Fruit fly (Drosophila melanogaster) whole organism, embryonic: Measurements from ENCODE around the gene unc-119.

Experiments used
- Bdp1 ChIP-seq: fragments of 200-800 bp; sonication (Bioruptor generic); optimal IDR thresholded peaks from 3 replicates; lab custom pipeline; 2016; ENCODE audit warnings: missing biosample characterization, missing genetic modification characterization
- BtbVII ChIP-seq: fragments of 200-800 bp; sonication (Bioruptor generic); optimal IDR thresholded peaks from 3 replicates; lab custom pipeline; 2017; ENCODE audit warnings: missing biosample characterization, mild to moderate bottlenecking, missing genetic modification characterization
- CG10431 ChIP-seq: fragments of 200-800 bp; sonication (Bioruptor generic); optimal IDR thresholded peaks from 3 replicates; lab custom pipeline; 2018; ENCODE audit warnings: missing biosample characterization, mild to moderate bottlenecking, missing genetic modification characterization
- CG12104 ChIP-seq: fragments of 200-800 bp; sonication (Bioruptor generic); optimal IDR thresholded peaks from 3 replicates; lab custom pipeline; 2016; ENCODE audit warnings: missing biosample characterization, missing genetic modification characterization
- CG12769 ChIP-seq: fragments of 200-800 bp; sonication (Bioruptor generic); optimal IDR thresholded peaks from 2 replicates; lab custom pipeline; 2019; ENCODE audit warnings: missing biosample characterization, mild to moderate bottlenecking, missing genetic modification characterization, moderate library complexity
- CG14050 ChIP-seq: fragments of 200-800 bp; sonication (Bioruptor generic); IDR thresholded peaks from 3 replicates; pipeline ENCODE4 v1.3.6; 2022; ENCODE audit warnings: missing biosample characterization, missing genetic modification characterization
- CG15601 ChIP-seq: fragments of 200-800 bp; sonication (Bioruptor generic); optimal IDR thresholded peaks from 3 replicates; lab custom pipeline; 2019; ENCODE audit warnings: missing biosample characterization, mild to moderate bottlenecking, missing genetic modification characterization, moderate library complexity
- CG17361 ChIP-seq: fragments of 200-800 bp; sonication (Bioruptor generic); IDR thresholded peaks from 3 replicates; pipeline ENCODE4 v1.3.6; 2022; ENCODE audit warnings: missing biosample characterization, missing genetic modification characterization
- CG17612 ChIP-seq: fragments of 200-800 bp; sonication (Bioruptor generic); IDR thresholded peaks from 2 replicates; pipeline ENCODE4 v1.3.6; 2022; ENCODE audit warnings: missing biosample characterization, missing genetic modification characterization
- CG18476 ChIP-seq: fragments of 200-800 bp; sonication (Bioruptor generic); optimal IDR thresholded peaks from 2 replicates; lab custom pipeline; 2016; ENCODE audit warnings: missing biosample characterization, mild to moderate bottlenecking, missing genetic modification characterization
- CG2678 ChIP-seq: fragments of 200-800 bp; sonication (Bioruptor generic); optimal IDR thresholded peaks from 3 replicates; lab custom pipeline; 2019; ENCODE audit warnings: missing biosample characterization, mild to moderate bottlenecking, missing genetic modification characterization, moderate library complexity
- CG30403 ChIP-seq: fragments of 200-800 bp; sonication (Bioruptor generic); optimal IDR thresholded peaks from 3 replicates; lab custom pipeline; 2016; ENCODE audit warnings: missing biosample characterization, missing genetic modification characterization
- CG30431 ChIP-seq: fragments of 200-800 bp; sonication (Bioruptor generic); optimal IDR thresholded peaks from 2 replicates; lab custom pipeline; 2017; ENCODE audit warnings: missing biosample characterization, missing genetic modification characterization
- CG3281 ChIP-seq: fragments of 200-800 bp; sonication (Bioruptor generic); optimal IDR thresholded peaks from 3 replicates; lab custom pipeline; 2017; ENCODE audit warnings: missing biosample characterization, mild to moderate bottlenecking, missing genetic modification characterization
- CG33557 ChIP-seq: fragments of 200-800 bp; sonication (Bioruptor generic); optimal IDR thresholded peaks from 2 replicates; lab custom pipeline; 2019; ENCODE audit warnings: missing biosample characterization, mild to moderate bottlenecking, missing genetic modification characterization, moderate library complexity
- CG3995 ChIP-seq: fragments of 200-800 bp; sonication (Bioruptor generic); optimal IDR thresholded peaks from 3 replicates; lab custom pipeline; 2016; ENCODE audit warnings: missing biosample characterization, missing genetic modification characterization
- CG4404 ChIP-seq: fragments of 200-800 bp; sonication (Bioruptor generic); IDR thresholded peaks from 2 replicates; pipeline ENCODE4 v1.3.6; 2022; ENCODE audit warnings: missing biosample characterization, missing genetic modification characterization
- CG4424 ChIP-seq: fragments of 200-800 bp; sonication (Bioruptor generic); optimal IDR thresholded peaks from 3 replicates; lab custom pipeline; 2016; ENCODE audit warnings: missing biosample characterization, missing genetic modification characterization
- CG6689 ChIP-seq: fragments of 200-800 bp; sonication (Bioruptor generic); IDR thresholded peaks from 2 replicates; pipeline ENCODE4 v1.3.6; 2022; ENCODE audit warnings: missing biosample characterization, missing genetic modification characterization
- CG6791 ChIP-seq: fragments of 200-800 bp; sonication (Bioruptor generic); IDR thresholded peaks from 3 replicates; pipeline ENCODE4 v1.3.6; 2022; ENCODE audit warnings: missing biosample characterization, missing genetic modification characterization; ENCODE audit not compliant: partially characterized antibody
- CG6854 ChIP-seq: fragments of 200-800 bp; sonication (Bioruptor generic); optimal IDR thresholded peaks from 3 replicates; lab custom pipeline; 2017; ENCODE audit warnings: missing biosample characterization, mild to moderate bottlenecking, missing genetic modification characterization
- CG7928 ChIP-seq: fragments of 200-800 bp; sonication (Bioruptor generic); optimal IDR thresholded peaks from 2 replicates; lab custom pipeline; 2017; ENCODE audit warnings: missing biosample characterization, mild to moderate bottlenecking, missing genetic modification characterization
- CG9437 ChIP-seq: fragments of 200-800 bp; sonication (Bioruptor generic); optimal IDR thresholded peaks from 2 replicates; lab custom pipeline; 2018; ENCODE audit warnings: missing biosample characterization, mild to moderate bottlenecking, missing genetic modification characterization
- Camta ChIP-seq: fragments of 200-800 bp; sonication (Bioruptor generic); optimal IDR thresholded peaks from 2 replicates; lab custom pipeline; 2016; ENCODE audit warnings: missing biosample characterization, missing genetic modification characterization
- CoRest ChIP-seq: fragments of 200-800 bp; sonication (Bioruptor generic); optimal IDR thresholded peaks from 3 replicates; lab custom pipeline; 2018; ENCODE audit warnings: missing biosample characterization, mild to moderate bottlenecking, missing genetic modification characterization, moderate library complexity
- Deaf1 ChIP-seq: fragments of 200-800 bp; optimal IDR thresholded peaks from 3 replicates; lab custom pipeline; 2019; ENCODE audit warnings: missing biosample characterization, mild to moderate bottlenecking, missing genetic modification characterization, moderate library complexity
- Fer2 ChIP-seq: fragments of 200-800 bp; sonication (Bioruptor generic); optimal IDR thresholded peaks from 2 replicates; lab custom pipeline; 2018; ENCODE audit warnings: missing biosample characterization, mild to moderate bottlenecking, missing genetic modification characterization, moderate library complexity
- HLHmδ ChIP-seq: fragments of 200-800 bp; sonication (Bioruptor generic); optimal IDR thresholded peaks from 2 replicates; lab custom pipeline; 2018; ENCODE audit warnings: missing biosample characterization, mild to moderate bottlenecking, missing genetic modification characterization, moderate library complexity
- HmgZ ChIP-seq: fragments of 200-800 bp; sonication (Bioruptor generic); optimal IDR thresholded peaks from 2 replicates; lab custom pipeline; 2018; ENCODE audit warnings: missing biosample characterization, mild to moderate bottlenecking, missing genetic modification characterization
- Kr ChIP-seq: fragments of 200-800 bp; sonication (Bioruptor generic); optimal IDR thresholded peaks from 2 replicates; lab custom pipeline; 2017; ENCODE audit warnings: missing biosample characterization, mild to moderate bottlenecking, missing genetic modification characterization
- NK7.1 ChIP-seq: fragments of 200-800 bp; sonication (Bioruptor generic); optimal IDR thresholded peaks from 3 replicates; lab custom pipeline; 2016; ENCODE audit warnings: missing biosample characterization, missing genetic modification characterization
- Taf1 ChIP-seq: fragments of 200-800 bp; sonication (Bioruptor generic); IDR thresholded peaks from 2 replicates; pipeline ENCODE4 v1.3.6; 2022; ENCODE audit warnings: missing biosample characterization, missing genetic modification characterization
- YL-1 ChIP-seq: fragments of 200-800 bp; sonication (Bioruptor generic); optimal IDR thresholded peaks from 3 replicates; lab custom pipeline; 2017; ENCODE audit warnings: missing biosample characterization, mild to moderate bottlenecking, missing genetic modification characterization
- ara ChIP-seq: fragments of 200-800 bp; sonication (Bioruptor generic); IDR thresholded peaks from 2 replicates; pipeline ENCODE4 v1.3.6; 2022; ENCODE audit warnings: missing biosample characterization, missing genetic modification characterization
- chm ChIP-seq: fragments of 200-800 bp; sonication (Bioruptor generic); IDR thresholded peaks from 2 replicates; pipeline ENCODE4 v1.3.6; 2022; ENCODE audit warnings: missing biosample characterization, missing genetic modification characterization
- croc ChIP-seq: fragments of 200-800 bp; sonication (Bioruptor generic); conservative IDR thresholded peaks from 3 replicates; pipeline ENCODE4 v1.3.6; 2022; ENCODE audit warnings: missing biosample characterization, missing genetic modification characterization
- danr ChIP-seq: fragments of 200-800 bp; sonication (Bioruptor generic); IDR thresholded peaks from 2 replicates; pipeline ENCODE4 v1.3.6; 2022; ENCODE audit warnings: missing biosample characterization, missing genetic modification characterization
- ems ChIP-seq: fragments of 200-800 bp; sonication (Bioruptor generic); optimal IDR thresholded peaks from 3 replicates; lab custom pipeline; 2016; ENCODE audit warnings: missing biosample characterization, missing genetic modification characterization
- fu2 ChIP-seq: fragments of 200-800 bp; sonication (Bioruptor generic); optimal IDR thresholded peaks from 2 replicates; lab custom pipeline; 2016; ENCODE audit warnings: missing biosample characterization, missing genetic modification characterization
- gcm ChIP-seq: fragments of 200-800 bp; sonication (Bioruptor generic); optimal IDR thresholded peaks from 2 replicates; lab custom pipeline; 2019; ENCODE audit warnings: missing biosample characterization, mild to moderate bottlenecking, missing genetic modification characterization, moderate library complexity
- grau ChIP-seq: fragments of 200-800 bp; optimal IDR thresholded peaks from 3 replicates; lab custom pipeline; 2019; ENCODE audit warnings: missing biosample characterization, mild to moderate bottlenecking, missing genetic modification characterization, moderate library complexity
- gsb-n ChIP-seq: fragments of 200-800 bp; sonication (Bioruptor generic); optimal IDR thresholded peaks from 3 replicates; lab custom pipeline; 2018; ENCODE audit warnings: missing biosample characterization, mild to moderate bottlenecking, missing genetic modification characterization
- gt ChIP-seq: fragments of 200-800 bp; sonication (Bioruptor generic); IDR thresholded peaks from 2 replicates; pipeline ENCODE4 v1.3.6; 2022; ENCODE audit warnings: missing biosample characterization, missing genetic modification characterization
- ham ChIP-seq: fragments of 200-800 bp; sonication (Bioruptor generic); IDR thresholded peaks from 2 replicates; pipeline ENCODE4 v1.3.6; 2022; ENCODE audit warnings: missing biosample characterization, missing genetic modification characterization
- ken ChIP-seq: fragments of 200-800 bp; sonication (Bioruptor generic); IDR thresholded peaks from 3 replicates; pipeline ENCODE4 v1.3.6; 2022; ENCODE audit warnings: missing biosample characterization, missing genetic modification characterization
- lola ChIP-seq, 3 experiments: fragments of >200 bp in 2 of 3; fragments of 200-800 bp in 1 of 3; sonication (Bioruptor generic) in 1 of 3; optimal IDR thresholded peaks; 2 replicates each; lab custom pipeline; 2017 to 2019; ENCODE audit warnings: missing biosample characterization in 3 of 3, missing genetic modification characterization in 3 of 3, mild to moderate bottlenecking in 1 of 3, moderate library complexity in 1 of 3
- peb ChIP-seq: fragments of 200-800 bp; sonication (Bioruptor generic); IDR thresholded peaks from 2 replicates; pipeline ENCODE4 v1.3.6; 2022; ENCODE audit warnings: missing biosample characterization, missing genetic modification characterization
- sim ChIP-seq: fragments of 200-800 bp; sonication (Bioruptor generic); IDR thresholded peaks from 2 replicates; pipeline ENCODE4 v1.3.6; 2022; ENCODE audit warnings: missing biosample characterization, missing genetic modification characterization
- sob ChIP-seq: fragments of 200-800 bp; sonication (Bioruptor generic); IDR thresholded peaks from 2 replicates; pipeline ENCODE4 v1.3.6; 2022; ENCODE audit warnings: missing biosample characterization, missing genetic modification characterization
- tna ChIP-seq: fragments of 200-800 bp; sonication (Bioruptor generic); IDR thresholded peaks from 2 replicates; pipeline ENCODE4 v1.3.6; 2022; ENCODE audit warnings: missing biosample characterization, missing genetic modification characterization; ENCODE audit not compliant: partially characterized antibody
- vvl ChIP-seq: fragments of 200-800 bp; sonication (Bioruptor generic); IDR thresholded peaks from 2 replicates; pipeline ENCODE4 v1.3.6; 2022; ENCODE audit warnings: missing biosample characterization, missing genetic modification characterization

unc-119 gene

DNA sequence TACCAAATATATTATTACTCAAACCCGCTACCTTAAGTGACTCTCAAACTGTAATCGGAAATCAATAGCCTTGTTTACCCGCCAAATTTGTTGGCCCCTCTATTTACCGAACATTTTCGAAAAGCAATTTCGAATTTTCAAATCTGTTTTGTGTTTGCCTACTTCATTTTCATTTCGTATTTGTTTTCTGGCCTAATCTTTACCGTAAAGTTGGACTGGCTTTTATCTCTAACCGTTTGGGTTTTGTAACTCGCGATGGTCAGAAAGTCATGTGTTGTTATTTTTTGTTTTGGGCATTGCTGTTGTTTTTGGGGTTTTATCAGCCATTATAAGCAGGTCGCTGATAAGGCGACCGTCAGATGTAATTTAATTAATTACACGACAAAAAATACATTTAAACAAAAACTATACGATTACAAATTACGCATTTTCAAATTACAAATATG lies 42.2 kb upstream of the unc-119 start (continued):
- no peak for TF ChIP-seq CG4404
- TF ChIP-seq CG33557 (GFP tag; lab: Kevin White, UChicago), result peak; percentile 74
- TF ChIP-seq YL-1 (GFP tag; lab: Kevin White, UChicago), result no peak
- TF ChIP-seq HmgZ (tag; lab: Kevin White, UChicago), result peak; percentile 53
- peak; percentile 20 for TF ChIP-seq CG30431 (GFP tag; lab: Kevin White, UChicago)
- TF ChIP-seq ken (GFP tag; lab: Robert Waterston, UW), result 0 out of 3 replicates have a peak, but pooled peaks have one; percentile 48
- no peak for TF ChIP-seq CG17612
- TF ChIP-seq gcm (GFP tag; lab: Kevin White, UChicago), result no peak
- peak; percentile 49; the same call in 1 of the 2 replicates for TF ChIP-seq sim (GFP tag; lab: Robert Waterston, UW)
- no peak for TF ChIP-seq NK7.1
- no peak for TF ChIP-seq CG6791 (GFP tag; lab: Robert Waterston, UW)
- no peak for TF ChIP-seq CG12104 (GFP tag; lab: Kevin White, UChicago)
- no peak for TF ChIP-seq gt
- no peak for TF ChIP-seq Deaf1 (tag; lab: Kevin White, UChicago)
- peak; percentile 54; the same call in 1 of the 2 replicates for TF ChIP-seq ara
- TF ChIP-seq BtbVII (GFP tag; lab: Kevin White, UChicago), result no peak
- TF ChIP-seq vvl (GFP tag; lab: Robert Waterston, UW), result 0 out of 2 replicates have a peak, but pooled peaks have one; percentile 19
- TF ChIP-seq CG10431 (GFP tag; lab: Kevin White, UChicago), result peak; percentile 26
- TF ChIP-seq Bdp1 (GFP tag; lab: Kevin White, UChicago), result peak; percentile 20
- TF ChIP-seq Camta (GFP tag; lab: Kevin White, UChicago), result peak; percentile 53
- TF ChIP-seq CoRest (tag; lab: Kevin White, UChicago), result no peak
- TF ChIP-seq croc (GFP tag; lab: Robert Waterston, UW), result no peak
- peak; percentile 10 for TF ChIP-seq Fer2 (tag; lab: Kevin White, UChicago)
- TF ChIP-seq chm, result peak; percentile 85
- no peak for TF ChIP-seq ham (GFP tag; lab: Robert Waterston, UW)
- no peak for TF ChIP-seq CG14050
- TF ChIP-seq Taf1 (GFP tag; lab: Robert Waterston, UW), result no peak
- TF ChIP-seq CG18476 (GFP tag; lab: Kevin White, UChicago), result no peak
- TF ChIP-seq CG3281 (GFP tag; lab: Kevin White, UChicago), result no peak
- TF ChIP-seq CG6689 (GFP tag; lab: Robert Waterston, UW), result no peak
- TF ChIP-seq fu2, result no peak
- TF ChIP-seq peb (GFP tag; lab: Robert Waterston, UW), result 0 out of 2 replicates have a peak, but pooled peaks have one; percentile 11
- peak; percentile 8 for TF ChIP-seq CG6854 (GFP tag; lab: Kevin White, UChicago)
- TF ChIP-seq CG17361 (GFP tag; lab: Robert Waterston, UW), result no peak
- peak; percentile 54 for TF ChIP-seq gsb-n (tag; lab: Kevin White, UChicago)
- peak; percentile 42; the same call in 1 of the 2 replicates for TF ChIP-seq sob (GFP tag; lab: Robert Waterston, UW)
- no peak for TF ChIP-seq CG9437 (GFP tag; lab: Kevin White, UChicago)
- peak in 1 of 3 experiments; percentile 25 for TF ChIP-seq lola (GFP tag; optimal IDR thresholded peaks at IDR 0.05; lab: Kevin White, UChicago)
- no peak for TF ChIP-seq CG3995 (GFP tag; lab: Kevin White, UChicago)
- TF ChIP-seq CG2678 (tag; lab: Kevin White, UChicago), result peak; percentile 49
- TF ChIP-seq HLHmδ (GFP tag; lab: Kevin White, UChicago), result no peak
- TF ChIP-seq CG12769, result peak; percentile 38
- TF ChIP-seq CG7928 (GFP tag; lab: Kevin White, UChicago), result no peak
- no peak for TF ChIP-seq danr (GFP tag; lab: Robert Waterston, UW)
- TF ChIP-seq grau, result no peak
- no peak for TF ChIP-seq tna (GFP tag; lab: Robert Waterston, UW)
- peak; percentile 67 for TF ChIP-seq CG15601 (tag; lab: Kevin White, UChicago)
- no peak for TF ChIP-seq CG30403 (GFP tag; lab: Kevin White, UChicago)
- no peak for TF ChIP-seq CG4424 (GFP tag; lab: Kevin White, UChicago)
- no peak for TF ChIP-seq ems
- TF ChIP-seq Kr (GFP tag; lab: Kevin White, UChicago), result no peak
